Worm (Caenorhabditis elegans) whole organism, young adult: ENCODE results near the gene pus-1.

ENCODE experiments used
- K11D2.4 ChIP-seq: fragments of 200-800 bp; sonication (Bioruptor generic); IDR thresholded peaks from 2 replicates; pipeline ENCODE4 v1.3.6; 2022; ENCODE audit warnings: missing genetic modification reagents, missing genetic modification characterization, missing compliant biosample characterization
- Y79H2A.3 ChIP-seq: fragments of 200-800 bp; sonication (Bioruptor generic); conservative IDR thresholded peaks from 2 replicates; pipeline ENCODE4 v1.3.6; 2022; ENCODE audit warnings: missing genetic modification reagents, missing genetic modification characterization, missing compliant biosample characterization
- nhr-90 ChIP-seq: sonication (generic microtip); optimal IDR thresholded peaks from 2 replicates; lab custom pipeline; 2016; ENCODE audit warnings: missing genotype, mild to moderate bottlenecking, missing genetic modification characterization, missing compliant biosample characterization

DNA sequence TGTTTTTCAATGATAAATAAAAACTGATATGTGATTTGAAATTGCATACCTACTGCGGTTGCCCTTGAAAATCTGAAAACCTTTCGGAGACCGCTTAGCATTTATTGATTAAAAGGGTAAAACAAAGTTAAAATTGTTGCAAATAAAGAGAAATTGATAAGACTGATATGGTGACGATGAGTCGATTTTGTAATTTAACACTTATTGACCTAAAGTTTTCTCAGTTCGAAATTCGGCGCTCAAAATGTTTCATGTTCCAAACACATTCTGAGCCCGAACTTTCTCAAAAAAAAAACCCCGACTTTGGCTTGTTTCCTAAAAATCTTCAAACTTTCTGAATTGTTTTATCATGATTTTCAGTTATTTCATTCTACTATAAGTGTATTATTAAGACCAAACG is 46.2 kb upstream of the pus-1 start, which contains the start of gene clec-40:
- TF ChIP-seq Y79H2A.3 (GFP tag; lab: Robert Waterston, UW) (no peak), nhr-90 (no peak), K11D2.4 (GFP tag; lab: Robert Waterston, UW) (no peak)
